Fruit fly (Drosophila melanogaster): Measurements from ENCODE around the gene Apc.
A peak's percentile ranks its signal among the peaks of the same experiment; 100 is the strongest.

Gene Apc

DNA sequence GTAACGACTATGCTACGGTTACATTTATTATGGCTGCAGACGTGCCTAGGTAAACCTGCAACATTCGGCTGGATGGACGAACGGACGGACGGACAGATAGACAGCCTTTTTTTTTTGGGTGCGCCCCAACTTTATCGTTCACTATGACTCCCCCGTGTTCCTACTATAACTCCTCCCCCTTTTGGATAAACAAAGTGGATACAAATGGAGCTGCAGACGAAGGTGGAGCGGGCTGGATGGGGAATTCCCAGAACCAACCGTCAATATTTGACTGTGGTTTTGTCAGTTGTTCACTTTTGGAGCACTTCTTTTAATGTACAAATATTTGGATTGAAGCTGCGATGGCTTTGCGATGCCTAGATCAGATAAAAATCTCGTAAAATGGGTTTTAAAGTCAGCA is 11.6 kb upstream of the Apc start:
- TF ChIP-seq tj (GFP tag; optimal IDR thresholded peaks at IDR 0.05) = no peak

- TF ChIP-seq Clk (GFP tag; optimal IDR thresholded peaks at IDR 0.05) = no peak
- no peak for TF ChIP-seq Hr96 (GFP tag; optimal IDR thresholded peaks at IDR 0.05)
- TF ChIP-seq CG1620 (GFP tag; optimal IDR thresholded peaks at IDR 0.05) = no peak
- no peak for TF ChIP-seq tj (GFP tag; optimal IDR thresholded peaks at IDR 0.05)
- no peak for TF ChIP-seq ovo (GFP tag; optimal IDR thresholded peaks at IDR 0.05)
- no peak for TF ChIP-seq cnc (optimal IDR thresholded peaks at IDR 0.05)
- TF ChIP-seq CG12768 (GFP tag; optimal IDR thresholded peaks at IDR 0.05) = no peak
- no peak for TF ChIP-seq CG33017 (tag; optimal IDR thresholded peaks at IDR 0.05)
- TF ChIP-seq CG5204 (GFP tag; optimal IDR thresholded peaks at IDR 0.05) = no peak
- no peak for TF ChIP-seq kay (GFP tag; ENCODE audit: borderline replicate concordance)
- no peak for TF ChIP-seq bab1 (GFP tag; optimal IDR thresholded peaks at IDR 0.05)
- TF ChIP-seq Crg-1 (GFP tag; optimal IDR thresholded peaks at IDR 0.05) = no peak
- no peak for TF ChIP-seq cic (GFP tag; optimal IDR thresholded peaks at IDR 0.05)
Measured at dm6 chr3R:28851966-28852377, 7.4 kb upstream of the Apc start.

- TF ChIP-seq cnc (optimal IDR thresholded peaks at IDR 0.05) (no peak), Mnt (GFP tag; optimal IDR thresholded peaks at IDR 0.05) (no peak), CG33017 (tag; optimal IDR thresholded peaks at IDR 0.05) (no peak), Clk (GFP tag; optimal IDR thresholded peaks at IDR 0.05) (no peak), CG11617 (GFP tag; optimal IDR thresholded peaks at IDR 0.05) (no peak), CG7045 (GFP tag; optimal IDR thresholded peaks at IDR 0.05) (no peak), CG7101 (tag; optimal IDR thresholded peaks at IDR 0.05) (no peak), cic (GFP tag; optimal IDR thresholded peaks at IDR 0.05) (no peak), CG14711 (tag; optimal IDR thresholded peaks at IDR 0.05) (no peak), bab1 (GFP tag; optimal IDR thresholded peaks at IDR 0.05) (no peak), CG12768 (GFP tag; optimal IDR thresholded peaks at IDR 0.05) (no peak), CG1620 (GFP tag; optimal IDR thresholded peaks at IDR 0.05) (no peak), pad (GFP tag; optimal IDR thresholded peaks at IDR 0.05) (no peak), tj (GFP tag; optimal IDR thresholded peaks at IDR 0.05) (no peak), CG5204 (GFP tag; optimal IDR thresholded peaks at IDR 0.05) (no peak), Crg-1 (GFP tag; optimal IDR thresholded peaks at IDR 0.05) (no peak), Hr96 (GFP tag; optimal IDR thresholded peaks at IDR 0.05) (no peak), kay (GFP tag; ENCODE audit: borderline replicate concordance) (no peak)
Measured at dm6 chr3R:28851530-28851929, 7.0 kb upstream of the Apc start.

DNA sequence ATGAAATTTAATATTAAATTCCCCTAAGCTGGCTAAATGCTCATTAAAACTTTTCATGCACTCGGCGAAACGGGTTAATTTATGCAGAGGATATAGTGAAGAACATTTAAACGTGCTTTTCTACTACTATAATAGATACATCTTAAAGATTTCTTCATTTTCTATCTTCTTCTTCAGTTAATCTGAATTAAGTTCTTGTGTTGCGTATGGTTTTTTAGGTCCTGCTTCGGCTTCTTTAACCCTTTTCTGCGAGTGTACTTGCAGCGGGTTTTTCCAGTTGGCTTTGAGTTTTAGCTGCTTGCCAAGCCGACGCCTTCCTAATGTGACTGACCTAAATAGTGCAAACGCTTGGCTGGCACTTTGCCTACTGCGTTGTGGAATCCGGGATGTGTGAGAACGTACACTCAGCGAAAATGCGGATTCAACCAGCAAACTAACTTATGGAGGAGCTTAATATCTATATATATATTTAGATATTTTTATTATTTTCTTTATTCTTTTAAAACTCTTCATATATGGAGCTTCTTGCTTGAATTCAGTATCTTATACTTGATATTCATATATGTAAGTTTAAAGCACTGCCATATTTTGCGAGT is 6.2 kb upstream of the Apc start:
- TF ChIP-seq tj (GFP tag; optimal IDR thresholded peaks at IDR 0.05) (peak; percentile 57), Clk (GFP tag; optimal IDR thresholded peaks at IDR 0.05) (no peak)

DNA sequence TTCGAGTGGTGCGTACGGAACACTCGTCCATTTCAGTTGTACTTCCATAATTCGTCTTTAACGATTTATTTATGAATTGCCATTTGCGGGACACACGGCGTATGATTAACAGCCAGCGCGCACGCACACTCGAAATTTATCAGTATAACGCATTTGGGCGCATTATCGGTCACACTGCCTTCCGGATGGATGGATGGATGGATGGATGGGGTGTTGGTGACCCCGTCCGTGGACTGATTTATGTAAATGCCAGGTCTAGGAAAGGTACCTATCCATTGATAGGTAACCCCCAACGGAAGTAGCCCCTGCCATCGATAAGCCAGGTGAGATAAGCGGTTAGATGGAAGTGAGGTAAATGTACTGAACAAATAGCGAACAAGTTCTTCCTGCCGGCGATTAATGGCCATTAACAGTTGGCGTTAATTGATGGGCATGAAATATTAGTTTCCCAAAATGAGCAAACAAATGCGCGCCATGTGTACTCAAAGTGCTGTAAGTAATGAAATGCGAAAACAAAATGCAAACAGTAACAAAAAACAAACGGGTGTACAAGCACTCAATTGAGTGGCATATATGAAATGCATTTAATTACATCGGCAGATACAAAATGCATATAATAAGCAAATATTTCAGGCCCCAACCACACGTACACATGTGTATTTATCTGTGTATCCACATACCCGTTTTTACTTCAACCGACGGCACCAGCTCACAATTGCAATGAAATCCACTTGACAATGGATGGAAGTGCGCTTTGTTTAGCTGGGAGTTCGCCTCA is 4.3 kb upstream of the Apc start:
- peak; percentile 92 for TF ChIP-seq tj (GFP tag; optimal IDR thresholded peaks at IDR 0.05)
- TF ChIP-seq CG7101 (tag; optimal IDR thresholded peaks at IDR 0.05) = no peak
- peak; percentile 10 for TF ChIP-seq cic (GFP tag; optimal IDR thresholded peaks at IDR 0.05)
- peak; percentile 48 for TF ChIP-seq bab1 (GFP tag; optimal IDR thresholded peaks at IDR 0.05)
- peak; percentile 35 for TF ChIP-seq CG12768 (GFP tag; optimal IDR thresholded peaks at IDR 0.05)
- TF ChIP-seq pad (GFP tag; optimal IDR thresholded peaks at IDR 0.05) = no peak
- no peak for TF ChIP-seq ovo (GFP tag; optimal IDR thresholded peaks at IDR 0.05)

- TF ChIP-seq kay (GFP tag; ENCODE audit: borderline replicate concordance) = no peak
- TF ChIP-seq CG33017 (tag; optimal IDR thresholded peaks at IDR 0.05) = no peak
- no peak for TF ChIP-seq ovo (GFP tag; optimal IDR thresholded peaks at IDR 0.05)
- no peak for TF ChIP-seq toe (GFP tag; optimal IDR thresholded peaks at IDR 0.05)
- TF ChIP-seq CG7101 (tag; optimal IDR thresholded peaks at IDR 0.05) = no peak
- no peak for TF ChIP-seq CG11617 (GFP tag; optimal IDR thresholded peaks at IDR 0.05)
- no peak for TF ChIP-seq CG7045 (GFP tag; optimal IDR thresholded peaks at IDR 0.05)
- no peak for TF ChIP-seq tj (GFP tag; optimal IDR thresholded peaks at IDR 0.05)
- no peak for TF ChIP-seq CG5204 (GFP tag; optimal IDR thresholded peaks at IDR 0.05)
- TF ChIP-seq bab1 (GFP tag; optimal IDR thresholded peaks at IDR 0.05) = no peak
- no peak for TF ChIP-seq CG12768 (GFP tag; optimal IDR thresholded peaks at IDR 0.05)
Measured at dm6 chr3R:28847547-28848316, 3.2 kb upstream of the Apc start.

Data from whole organism, adult.